Fruit fly (Drosophila melanogaster) whole organism, embryonic: Measurements from ENCODE around the gene CG46309.

Source experiments
- B-H2 ChIP-seq: fragments of 200-800 bp; sonication (Bioruptor generic); optimal IDR thresholded peaks from 2 replicates; lab custom pipeline; 2018; ENCODE audit warnings: missing biosample characterization, mild to moderate bottlenecking, missing genetic modification characterization
- Bgb ChIP-seq: fragments of 200-800 bp; sonication (Bioruptor generic); IDR thresholded peaks from 2 replicates; pipeline ENCODE4 v1.3.6; 2022; ENCODE audit warnings: missing biosample characterization, missing genetic modification characterization; ENCODE audit not compliant: partially characterized antibody
- Bteb2 ChIP-seq: fragments of 200-800 bp; sonication (Bioruptor generic); optimal IDR thresholded peaks from 2 replicates; lab custom pipeline; 2016; ENCODE audit warnings: missing biosample characterization, missing genetic modification characterization
- CG10565 ChIP-seq: fragments of 200-800 bp; sonication (Bioruptor generic); optimal IDR thresholded peaks from 3 replicates; lab custom pipeline; 2016; ENCODE audit warnings: missing biosample characterization, mild to moderate bottlenecking, missing genetic modification characterization
- CG11456 ChIP-seq: fragments of 200-800 bp; sonication (Bioruptor generic); IDR thresholded peaks from 3 replicates; pipeline ENCODE4 v1.3.6; 2022; ENCODE audit warnings: missing biosample characterization, missing genetic modification characterization
- CG11696 ChIP-seq: fragments of 200-800 bp; sonication (Bioruptor generic); IDR thresholded peaks from 2 replicates; pipeline ENCODE4 v1.3.6; 2022; ENCODE audit warnings: missing biosample characterization, missing genetic modification characterization
- CG12104 ChIP-seq: fragments of 200-800 bp; sonication (Bioruptor generic); optimal IDR thresholded peaks from 3 replicates; lab custom pipeline; 2016; ENCODE audit warnings: missing biosample characterization, missing genetic modification characterization
- CG12219 ChIP-seq: fragments of 200-800 bp; sonication (Bioruptor generic); optimal IDR thresholded peaks from 3 replicates; lab custom pipeline; 2018; ENCODE audit warnings: missing biosample characterization, mild to moderate bottlenecking, missing genetic modification characterization
- CG12299 ChIP-seq: fragments of 200-800 bp; sonication (Bioruptor generic); optimal IDR thresholded peaks from 2 replicates; lab custom pipeline; 2018; ENCODE audit warnings: missing biosample characterization, mild to moderate bottlenecking, missing genetic modification characterization
- CG14050 ChIP-seq: fragments of 200-800 bp; sonication (Bioruptor generic); IDR thresholded peaks from 3 replicates; pipeline ENCODE4 v1.3.6; 2022; ENCODE audit warnings: missing biosample characterization, missing genetic modification characterization
- CG14667 ChIP-seq: fragments of 200-800 bp; sonication (Bioruptor generic); IDR thresholded peaks from 2 replicates; pipeline ENCODE4 v1.3.6; 2022; ENCODE audit warnings: missing biosample characterization, missing genetic modification characterization
- CG1603 ChIP-seq: fragments of 200-800 bp; sonication (Bioruptor generic); optimal IDR thresholded peaks from 2 replicates; lab custom pipeline; 2019; ENCODE audit warnings: missing biosample characterization, mild to moderate bottlenecking, missing genetic modification characterization, moderate library complexity
- CG17328 ChIP-seq: fragments of 200-800 bp; sonication (Bioruptor generic); IDR thresholded peaks from 2 replicates; pipeline ENCODE4 v1.3.6; 2022; ENCODE audit warnings: missing biosample characterization, missing genetic modification characterization
- CG17612 ChIP-seq: fragments of 200-800 bp; sonication (Bioruptor generic); IDR thresholded peaks from 2 replicates; pipeline ENCODE4 v1.3.6; 2022; ENCODE audit warnings: missing biosample characterization, missing genetic modification characterization
- CG1832 ChIP-seq: fragments of 200-800 bp; sonication (Bioruptor generic); optimal IDR thresholded peaks from 2 replicates; lab custom pipeline; 2017; ENCODE audit warnings: missing biosample characterization, mild to moderate bottlenecking, missing genetic modification characterization, inconsistent platforms
- CG18599 ChIP-seq: fragments of 200-800 bp; sonication (Bioruptor generic); optimal IDR thresholded peaks from 3 replicates; lab custom pipeline; 2017; ENCODE audit warnings: missing biosample characterization, missing genetic modification characterization, mild to moderate bottlenecking, moderate library complexity, missing genetic modification reagents
- CG2199 ChIP-seq: fragments of 200-800 bp; sonication (Bioruptor generic); IDR thresholded peaks from 3 replicates; pipeline ENCODE4 v1.3.6; 2022; ENCODE audit warnings: missing biosample characterization, missing genetic modification characterization
- CG2875 ChIP-seq: fragments of 200-800 bp; sonication (Bioruptor generic); optimal IDR thresholded peaks from 2 replicates; lab custom pipeline; 2017; ENCODE audit warnings: missing biosample characterization, mild to moderate bottlenecking, missing genetic modification characterization, missing genetic modification reagents
- CG3065 ChIP-seq: fragments of 200-800 bp; sonication (Bioruptor generic); optimal IDR thresholded peaks from 2 replicates; lab custom pipeline; 2016; ENCODE audit warnings: missing biosample characterization, missing genetic modification characterization
- CG32767 ChIP-seq: fragments of 200-800 bp; sonication (Bioruptor generic); IDR thresholded peaks from 2 replicates; pipeline ENCODE4 v1.3.6; 2022; ENCODE audit warnings: missing biosample characterization, missing genetic modification characterization
- CG7357 ChIP-seq: fragments of 200-800 bp; sonication (Bioruptor generic); IDR thresholded peaks from 3 replicates; pipeline ENCODE4 v1.3.6; 2022; ENCODE audit warnings: missing biosample characterization, missing genetic modification characterization
- CG7556 ChIP-seq: fragments of 200-800 bp; sonication (Bioruptor generic); optimal IDR thresholded peaks from 2 replicates; lab custom pipeline; 2017; ENCODE audit warnings: missing biosample characterization, mild to moderate bottlenecking, missing genetic modification characterization
- CG9797 ChIP-seq: fragments of 200-800 bp; sonication (Bioruptor generic); optimal IDR thresholded peaks from 3 replicates; lab custom pipeline; 2018; ENCODE audit warnings: missing biosample characterization, mild to moderate bottlenecking, missing genetic modification characterization
- CG9876 ChIP-seq: fragments of 200-800 bp; sonication (Bioruptor generic); optimal IDR thresholded peaks from 2 replicates; lab custom pipeline; 2016; ENCODE audit warnings: missing biosample characterization, missing genetic modification characterization
- CkIIα-i1 ChIP-seq: fragments of 200-800 bp; sonication (Bioruptor generic); IDR thresholded peaks from 2 replicates; pipeline ENCODE4 v1.3.6; 2022; ENCODE audit warnings: missing biosample characterization, missing genetic modification characterization
- Doc3 ChIP-seq: fragments of 200-800 bp; sonication (Bioruptor generic); IDR thresholded peaks from 3 replicates; pipeline ENCODE4 v1.3.6; 2022; ENCODE audit warnings: missing biosample characterization, missing genetic modification characterization; ENCODE audit not compliant: partially characterized antibody
- HLH54F ChIP-seq: fragments of 200-800 bp; sonication (Bioruptor generic); optimal IDR thresholded peaks from 3 replicates; lab custom pipeline; 2016; ENCODE audit warnings: missing biosample characterization, missing genetic modification characterization
- MBD-R2 ChIP-seq: fragments of 200-800 bp; sonication (Bioruptor generic); IDR thresholded peaks from 2 replicates; pipeline ENCODE4 v1.3.6; 2022; ENCODE audit warnings: missing biosample characterization, missing genetic modification characterization
- MESR4 ChIP-seq: fragments of 200-800 bp; sonication (Bioruptor generic); optimal IDR thresholded peaks from 2 replicates; lab custom pipeline; 2018; ENCODE audit warnings: missing biosample characterization, mild to moderate bottlenecking, missing genetic modification characterization, moderate library complexity
- Mes4 ChIP-seq: fragments of 200-800 bp; sonication (Bioruptor generic); optimal IDR thresholded peaks from 2 replicates; lab custom pipeline; 2016; ENCODE audit warnings: missing biosample characterization, missing genetic modification characterization
- NC2β ChIP-seq: fragments of 200-800 bp; sonication (Bioruptor generic); optimal IDR thresholded peaks from 2 replicates; lab custom pipeline; 2016; ENCODE audit warnings: missing biosample characterization, missing genetic modification characterization
- Pdp1 ChIP-seq, 2 experiments: fragments of 200-800 bp; sonication (Bioruptor generic); optimal IDR thresholded peaks; 3 replicates each; lab custom pipeline; 2016; ENCODE audit warnings: missing biosample characterization in 2 of 2, missing genetic modification characterization in 2 of 2, mild to moderate bottlenecking in 1 of 2, moderate library complexity in 1 of 2
- Sin3A ChIP-seq: fragments of >200 bp; optimal IDR thresholded peaks from 2 replicates; lab custom pipeline; 2018
- al ChIP-seq: fragments of 200-800 bp; sonication (Bioruptor generic); IDR thresholded peaks from 2 replicates; pipeline ENCODE4 v1.3.6; 2022; ENCODE audit warnings: missing biosample characterization, missing genetic modification characterization
- chif ChIP-seq, 2 experiments: fragments of 200-800 bp; sonication (Bioruptor generic); optimal IDR thresholded peaks; 3 replicates each; lab custom pipeline; 2016; ENCODE audit warnings: missing biosample characterization in 2 of 2, missing genetic modification characterization in 2 of 2
- chinmo ChIP-seq: fragments of 200-800 bp; sonication (Bioruptor generic); IDR thresholded peaks from 4 replicates; pipeline ENCODE4 v1.3.6; 2022; ENCODE audit warnings: missing biosample characterization, missing genetic modification characterization; ENCODE audit not compliant: partially characterized antibody
- gem ChIP-seq: fragments of 200-800 bp; sonication (Bioruptor generic); optimal IDR thresholded peaks from 2 replicates; lab custom pipeline; 2019; ENCODE audit warnings: missing biosample characterization, mild to moderate bottlenecking, missing genetic modification characterization, moderate library complexity
- gfzf ChIP-seq: fragments of 200-800 bp; sonication (Bioruptor generic); optimal IDR thresholded peaks from 2 replicates; lab custom pipeline; 2016; ENCODE audit warnings: missing biosample characterization, mild to moderate bottlenecking, missing genetic modification characterization, moderate library complexity
- gro ChIP-seq: fragments of 200-800 bp; sonication (Bioruptor generic); optimal IDR thresholded peaks from 2 replicates; lab custom pipeline; 2016; ENCODE audit warnings: missing biosample characterization, missing genetic modification characterization
- gt ChIP-seq: fragments of 200-800 bp; sonication (Bioruptor generic); IDR thresholded peaks from 2 replicates; pipeline ENCODE4 v1.3.6; 2022; ENCODE audit warnings: missing biosample characterization, missing genetic modification characterization
- ham ChIP-seq: fragments of 200-800 bp; sonication (Bioruptor generic); IDR thresholded peaks from 2 replicates; pipeline ENCODE4 v1.3.6; 2022; ENCODE audit warnings: missing biosample characterization, missing genetic modification characterization
- jing ChIP-seq: fragments of 200-800 bp; sonication (Bioruptor generic); optimal IDR thresholded peaks from 2 replicates; lab custom pipeline; 2018; ENCODE audit warnings: missing biosample characterization, mild to moderate bottlenecking, missing genetic modification characterization
- kay ChIP-seq: fragments of 200-800 bp; sonication (Bioruptor generic); optimal IDR thresholded peaks from 2 replicates; lab custom pipeline; 2016; ENCODE audit warnings: missing biosample characterization, missing genetic modification characterization
- psq ChIP-seq: fragments of 200-800 bp; sonication (Bioruptor generic); optimal IDR thresholded peaks from 2 replicates; lab custom pipeline; 2017; ENCODE audit warnings: missing biosample characterization, missing genetic modification characterization
- sd ChIP-seq: fragments of 200-800 bp; sonication (Bioruptor generic); optimal IDR thresholded peaks from 3 replicates; lab custom pipeline; 2018; ENCODE audit warnings: missing biosample characterization, mild to moderate bottlenecking, missing genetic modification characterization, moderate library complexity
- sob ChIP-seq: fragments of 200-800 bp; sonication (Bioruptor generic); IDR thresholded peaks from 2 replicates; pipeline ENCODE4 v1.3.6; 2022; ENCODE audit warnings: missing biosample characterization, missing genetic modification characterization
- stc ChIP-seq: fragments of 200-800 bp; sonication (Bioruptor generic); IDR thresholded peaks from 2 replicates; pipeline ENCODE4 v1.3.6; 2022; ENCODE audit warnings: missing biosample characterization, missing genetic modification characterization
- stwl ChIP-seq: fragments of 200-800 bp; sonication (Bioruptor generic); optimal IDR thresholded peaks from 3 replicates; lab custom pipeline; 2018; ENCODE audit warnings: missing biosample characterization, mild to moderate bottlenecking, missing genetic modification characterization, moderate library complexity
- tna ChIP-seq: fragments of 200-800 bp; sonication (Bioruptor generic); IDR thresholded peaks from 2 replicates; pipeline ENCODE4 v1.3.6; 2022; ENCODE audit warnings: missing biosample characterization, missing genetic modification characterization; ENCODE audit not compliant: partially characterized antibody
- wor ChIP-seq: fragments of 200-800 bp; sonication (Bioruptor generic); IDR thresholded peaks from 2 replicates; pipeline ENCODE4 v1.3.6; 2022; ENCODE audit warnings: missing biosample characterization, missing genetic modification characterization

The CG46309 gene

dm6 chr2L:16287602-16288392 lies 36.2 kb upstream of the CG46309 start, which contains the start of the genes crp and pkaap (continued):
- TF ChIP-seq Pdp1 (GFP tag; optimal IDR thresholded peaks at IDR 0.05; lab: Kevin White, UChicago): peak; percentile 88 to 90
- TF ChIP-seq CG2199 (GFP tag; lab: Robert Waterston, UW): no peak
- TF ChIP-seq MESR4 (GFP tag; lab: Kevin White, UChicago): peak; percentile 3
- TF ChIP-seq CG12299 (tag; lab: Kevin White, UChicago): peak; percentile 64
- TF ChIP-seq gro (GFP tag; lab: Kevin White, UChicago): peak; percentile 89
- TF ChIP-seq B-H2 (GFP tag; lab: Kevin White, UChicago): peak; percentile 90
- peak; percentile 51; the same call in 1 of the 3 replicates for TF ChIP-seq CG7357 (GFP tag; lab: Robert Waterston, UW)
- TF ChIP-seq CG14667 (GFP tag; lab: Robert Waterston, UW): no peak
- peak; percentile 15 for TF ChIP-seq CG12219
- no peak for TF ChIP-seq chinmo
- peak; percentile 89 for TF ChIP-seq CG1603 (tag; lab: Kevin White, UChicago)
- TF ChIP-seq gfzf (GFP tag; lab: Kevin White, UChicago): peak; percentile 98
- peak; percentile 86 for TF ChIP-seq NC2β (GFP tag; lab: Kevin White, UChicago)
- peak; percentile 72 for TF ChIP-seq CG3065 (GFP tag; lab: Kevin White, UChicago)
- no peak for TF ChIP-seq CG17328
- TF ChIP-seq psq (GFP tag; lab: Kevin White, UChicago): peak; percentile 12
- TF ChIP-seq CG18599: peak; percentile 78
- TF ChIP-seq CG9797 (GFP tag; lab: Kevin White, UChicago): peak; percentile 85
- peak; percentile 72 for TF ChIP-seq Bteb2 (GFP tag; lab: Kevin White, UChicago)
- peak; percentile 23 for TF ChIP-seq CG10565 (GFP tag; lab: Kevin White, UChicago)
- TF ChIP-seq Sin3A: peak; percentile 72
- peak; percentile 33 for TF ChIP-seq kay (GFP tag; lab: Kevin White, UChicago)
- peak; percentile 46 for TF ChIP-seq CG12104 (GFP tag; lab: Kevin White, UChicago)
- TF ChIP-seq stwl: peak; percentile 91
- TF ChIP-seq ham: no peak
- TF ChIP-seq chif (GFP tag; optimal IDR thresholded peaks at IDR 0.05; lab: Kevin White, UChicago): peak; percentile 73 to 89
- peak; percentile 65 for TF ChIP-seq CG7556
- TF ChIP-seq CG17612 (GFP tag; lab: Robert Waterston, UW): no peak
- peak; percentile 89 for TF ChIP-seq HLH54F (GFP tag; lab: Kevin White, UChicago)
- TF ChIP-seq tna (GFP tag; lab: Robert Waterston, UW): no peak
- no peak for TF ChIP-seq CG11456 (GFP tag; lab: Robert Waterston, UW)
- TF ChIP-seq Doc3 (GFP tag; lab: Robert Waterston, UW): no peak
- peak; percentile 62 for TF ChIP-seq CG2875 (GFP tag; lab: Kevin White, UChicago)
- peak; percentile 39 for TF ChIP-seq sd (tag; lab: Kevin White, UChicago)
- TF ChIP-seq jing (GFP tag; lab: Kevin White, UChicago): peak; percentile 51
- peak; percentile 84 for TF ChIP-seq CG9876 (GFP tag; lab: Kevin White, UChicago)
- no peak for TF ChIP-seq CkIIα-i1 (GFP tag; lab: Robert Waterston, UW)
- no peak for TF ChIP-seq MBD-R2 (GFP tag; lab: Robert Waterston, UW)
- TF ChIP-seq sob (GFP tag; lab: Robert Waterston, UW): no peak
- no peak for TF ChIP-seq CG32767 (GFP tag; lab: Robert Waterston, UW)
- TF ChIP-seq stc: no peak
- TF ChIP-seq gem (tag; lab: Kevin White, UChicago): no peak
- TF ChIP-seq Bgb (GFP tag; lab: Robert Waterston, UW): no peak
- no peak for TF ChIP-seq al
- TF ChIP-seq wor (GFP tag; lab: Robert Waterston, UW): no peak
- TF ChIP-seq Mes4 (GFP tag; lab: Kevin White, UChicago): peak; percentile 72
- no peak for TF ChIP-seq CG14050 (GFP tag; lab: Robert Waterston, UW)
- no peak for TF ChIP-seq gt (GFP tag; lab: Robert Waterston, UW)
- no peak for TF ChIP-seq CG1832
- no peak for TF ChIP-seq CG11696 (GFP tag; lab: Robert Waterston, UW)
